Worm (Caenorhabditis elegans) whole organism, L1 larva: ENCODE data around the gene swt-1.

Experiments used
- ama-1 ChIP-seq: fragments of 150-350 bp; optimal IDR thresholded peaks from 2 replicates; lab custom pipeline; 2014
- ceh-82 ChIP-seq, 3 experiments: fragments of 150-350 bp in 1 of 3; sonication (generic microtip) in 2 of 3; optimal IDR thresholded peaks; 2 replicates each; lab custom pipeline; 2014 to 2017; ENCODE audit warnings: missing biosample characterization in 3 of 3, missing genetic modification characterization in 3 of 3
- efl-1 ChIP-seq, 4 experiments: fragments of 150-350 bp; optimal IDR thresholded peaks in 3 of 4; peaks in 1 of 4; 1 replicate in 1 of 4; 2 replicates in 3 of 4; lab custom pipeline; 2014; ENCODE audit warnings: missing biosample characterization in 2 of 4, missing genetic modification characterization in 2 of 4, missing genetic modification reagents in 2 of 4
- lin-39 ChIP-seq: fragments of 150-350 bp; optimal IDR thresholded peaks from 2 replicates; lab custom pipeline; 2014; ENCODE audit warnings: missing biosample characterization, missing genetic modification reagents, missing genetic modification characterization
- lir-3 ChIP-seq: sonication (generic microtip); optimal IDR thresholded peaks from 2 replicates; lab custom pipeline; 2016; ENCODE audit warnings: mild to moderate bottlenecking, missing genetic modification characterization, moderate library complexity, missing compliant biosample characterization; ENCODE audit not compliant: poor library complexity
- mdl-1 ChIP-seq, 2 experiments: fragments of 150-350 bp; optimal IDR thresholded peaks; 2 replicates each; lab custom pipeline; 2014 to 2017; ENCODE audit warnings: missing biosample characterization in 2 of 2, missing genetic modification characterization in 2 of 2, inconsistent platforms in 1 of 2
- pqm-1 ChIP-seq: sonication (generic microtip); optimal IDR thresholded peaks from 3 replicates; lab custom pipeline; 2017; ENCODE audit warnings: missing biosample characterization, missing genetic modification characterization
- sptf-1 ChIP-seq: fragments of 150-350 bp; optimal IDR thresholded peaks from 2 replicates; lab custom pipeline; 2014; ENCODE audit warnings: missing biosample characterization, missing genetic modification characterization
- unc-86 ChIP-seq: sonication (generic microtip); optimal IDR thresholded peaks from 2 replicates; lab custom pipeline; 2016; ENCODE audit warnings: missing genetic modification characterization, missing compliant biosample characterization
- zag-1 ChIP-seq: fragments of 150-350 bp; optimal IDR thresholded peaks from 2 replicates; lab custom pipeline; 2014; ENCODE audit warnings: missing biosample characterization, missing genetic modification characterization
- ztf-11 ChIP-seq, 2 experiments: sonication (generic microtip); optimal IDR thresholded peaks; 2 replicates each; lab custom pipeline; 2016 to 2017; ENCODE audit warnings: missing genetic modification characterization in 2 of 2, missing biosample characterization in 1 of 2, missing compliant biosample characterization in 1 of 2
- ztf-4 ChIP-seq: fragments of 150-350 bp; optimal IDR thresholded peaks from 2 replicates; lab custom pipeline; 2014; ENCODE audit warnings: missing biosample characterization, missing genetic modification characterization

ce11 chrIV:295734-296201 lies 11.5 kb upstream of the swt-1 start:
- no peak for TF ChIP-seq unc-86
- TF ChIP-seq efl-1 (optimal IDR thresholded peaks at IDR 0.05; lab: Kevin White, UChicago): no peak
- peak in 1 of 2 experiments; percentile 70 for TF ChIP-seq efl-1 (GFP tag; optimal IDR thresholded peaks at IDR 0.05 in 1 of 2; lab: Kevin White, UChicago)
- no peak for TF ChIP-seq ztf-4 (tag; lab: Kevin White, UChicago)
- TF ChIP-seq sptf-1: no peak
- no peak for TF ChIP-seq lin-39 (tag; lab: Kevin White, UChicago)
- TF ChIP-seq lir-3: no peak
- peak in 1 of 2 experiments; percentile 54 for TF ChIP-seq mdl-1 (tag; optimal IDR thresholded peaks at IDR 0.05; lab: Kevin White, UChicago)
- TF ChIP-seq ceh-82 (tag; optimal IDR thresholded peaks at IDR 0.05; lab: Kevin White, UChicago): no peak
- no peak for TF ChIP-seq pqm-1 (tag; lab: Kevin White, UChicago)
- no peak for TF ChIP-seq ama-1 (lab: Kevin White, UChicago)
- TF ChIP-seq zag-1 (tag; lab: Kevin White, UChicago): no peak
- TF ChIP-seq ztf-11 (tag; optimal IDR thresholded peaks at IDR 0.05; lab: Kevin White, UChicago): no peak
